Worm (Caenorhabditis elegans): Measurements from ENCODE around the gene F11D11.4.

F11D11.4 gene

DNA sequence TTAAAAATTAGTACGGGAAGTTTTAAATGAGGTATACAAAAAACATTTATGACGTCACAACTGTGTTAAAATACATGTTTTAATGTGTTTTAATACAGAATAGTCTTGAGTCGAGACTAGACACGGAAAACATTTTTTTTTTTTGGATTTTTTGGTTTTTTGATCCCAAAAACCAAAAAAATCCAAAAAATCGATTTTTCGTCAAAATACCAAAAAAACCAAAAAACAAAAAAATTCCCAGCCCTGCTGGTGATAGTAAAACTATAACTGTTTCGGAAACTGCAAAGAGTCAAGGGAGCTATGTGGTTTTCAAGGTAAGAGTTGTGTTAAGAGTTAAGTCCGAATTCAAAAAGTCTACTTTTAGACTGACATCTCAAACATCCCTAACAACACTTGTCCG, at the start of gene F11D11.4:
Gene F11D11.4 (plus strand): TSS at position 301 of the 400 bp plus-strand sequence.
- TF ChIP-seq hmg-4 (GFP tag; optimal IDR thresholded peaks at IDR 0.05) (no peak), ama-1 (optimal IDR thresholded peaks at IDR 0.05) (no peak)

- no peak for TF ChIP-seq pes-1 (GFP tag; IDR thresholded peaks at IDR 0.05)
- TF ChIP-seq ceh-13 (GFP tag; optimal IDR thresholded peaks at IDR 0.05), result peak; percentile 40
- no peak for TF ChIP-seq hnd-1 (tag; optimal IDR thresholded peaks at IDR 0.05)
- no peak for TF ChIP-seq hmg-4 (GFP tag; optimal IDR thresholded peaks at IDR 0.05)
- no peak for TF ChIP-seq hmbx-1 (tag; optimal IDR thresholded peaks at IDR 0.05)
- no peak for TF ChIP-seq ceh-36 (tag; optimal IDR thresholded peaks at IDR 0.05)
- peak; percentile 40; the same call in 1 of the 2 replicates for TF ChIP-seq tbx-11 (GFP tag; IDR thresholded peaks at IDR 0.05)
- peak; percentile 62 for TF ChIP-seq aly-1 (tag; optimal IDR thresholded peaks at IDR 0.05)
- peak; percentile 40; the same call in 1 of the 2 replicates for TF ChIP-seq flt-1 (GFP tag; IDR thresholded peaks at IDR 0.05)
- no peak for TF ChIP-seq ets-7 (tag; optimal IDR thresholded peaks at IDR 0.05)
- no peak for TF ChIP-seq F13C5.2 (tag; optimal IDR thresholded peaks at IDR 0.05)
- no peak for TF ChIP-seq tbx-37 (GFP tag; conservative IDR thresholded peaks at IDR 0.05)
- TF ChIP-seq ama-1 (optimal IDR thresholded peaks at IDR 0.05), result no peak
- no peak for TF ChIP-seq B0310.2 (tag; optimal IDR thresholded peaks at IDR 0.05)
- TF ChIP-seq tra-4 (tag; optimal IDR thresholded peaks at IDR 0.05), result no peak
- 0 out of 2 replicates have a peak, but pooled peaks have one; percentile 58 for TF ChIP-seq scrt-1 (GFP tag; IDR thresholded peaks at IDR 0.05)
- TF ChIP-seq sea-1 (GFP tag; conservative IDR thresholded peaks at IDR 0.05), result peak; percentile 74
Observed at ce11 chrV:18712118-18712517, 49.1 kb upstream of the F11D11.4 start.

- TF ChIP-seq scrt-1 (GFP tag; IDR thresholded peaks at IDR 0.05) (no peak), tra-4 (tag; optimal IDR thresholded peaks at IDR 0.05) (no peak), B0310.2 (tag; optimal IDR thresholded peaks at IDR 0.05) (no peak), pes-1 (GFP tag; IDR thresholded peaks at IDR 0.05) (no peak), flt-1 (GFP tag; IDR thresholded peaks at IDR 0.05) (no peak), ama-1 (optimal IDR thresholded peaks at IDR 0.05) (no peak), tbx-37 (GFP tag; conservative IDR thresholded peaks at IDR 0.05) (no peak), ceh-13 (GFP tag; optimal IDR thresholded peaks at IDR 0.05) (no peak), ceh-36 (tag; optimal IDR thresholded peaks at IDR 0.05) (no peak), hmbx-1 (tag; optimal IDR thresholded peaks at IDR 0.05) (no peak), hnd-1 (tag; optimal IDR thresholded peaks at IDR 0.05) (no peak)
Observed at ce11 chrV:18719412-18719811, 41.8 kb upstream of the F11D11.4 start.

- TF ChIP-seq ceh-13 (GFP tag; optimal IDR thresholded peaks at IDR 0.05), result peak; percentile 70
- no peak for TF ChIP-seq pes-1 (GFP tag; IDR thresholded peaks at IDR 0.05)
- TF ChIP-seq ets-7 (tag; optimal IDR thresholded peaks at IDR 0.05), result no peak
- no peak for TF ChIP-seq tbx-37 (GFP tag; conservative IDR thresholded peaks at IDR 0.05)
- peak; percentile 33 for TF ChIP-seq ama-1 (optimal IDR thresholded peaks at IDR 0.05)
- TF ChIP-seq aly-1 (tag; optimal IDR thresholded peaks at IDR 0.05), result peak; percentile 86
- no peak for TF ChIP-seq hmbx-1 (tag; optimal IDR thresholded peaks at IDR 0.05)
- no peak for TF ChIP-seq ceh-36 (tag; optimal IDR thresholded peaks at IDR 0.05)
- TF ChIP-seq flt-1 (GFP tag; IDR thresholded peaks at IDR 0.05), result peak; percentile 44; the same call in 1 of the 2 replicates
- TF ChIP-seq B0310.2 (tag; optimal IDR thresholded peaks at IDR 0.05), result no peak
- TF ChIP-seq tbx-11 (GFP tag; IDR thresholded peaks at IDR 0.05), result peak; percentile 52; the same call in 1 of the 2 replicates
- peak; percentile 84 for TF ChIP-seq sea-1 (GFP tag; conservative IDR thresholded peaks at IDR 0.05)
- no peak for TF ChIP-seq hnd-1 (tag; optimal IDR thresholded peaks at IDR 0.05)
- TF ChIP-seq F13C5.2 (tag; optimal IDR thresholded peaks at IDR 0.05), result no peak
- no peak for TF ChIP-seq tra-4 (tag; optimal IDR thresholded peaks at IDR 0.05)
- peak; percentile 1 for TF ChIP-seq hmg-4 (GFP tag; optimal IDR thresholded peaks at IDR 0.05)
- TF ChIP-seq scrt-1 (GFP tag; IDR thresholded peaks at IDR 0.05), result peak; percentile 63
Observed at ce11 chrV:18719956-18720489, 41.2 kb upstream of the F11D11.4 start, which contains the start of gene Y17D7C.2. Y17D7C.2 (minus strand) TSS chrV:18719987.

ce11 chrV:18721873-18722272, 39.3 kb upstream of the F11D11.4 start:
- TF ChIP-seq tra-4 (tag; optimal IDR thresholded peaks at IDR 0.05) (no peak), sea-1 (GFP tag; conservative IDR thresholded peaks at IDR 0.05) (no peak), hmg-4 (GFP tag; optimal IDR thresholded peaks at IDR 0.05) (no peak), aly-1 (tag; optimal IDR thresholded peaks at IDR 0.05) (no peak), ceh-13 (GFP tag; optimal IDR thresholded peaks at IDR 0.05) (no peak), ceh-36 (tag; optimal IDR thresholded peaks at IDR 0.05) (no peak), ama-1 (optimal IDR thresholded peaks at IDR 0.05) (no peak), tbx-11 (GFP tag; IDR thresholded peaks at IDR 0.05) (no peak), hnd-1 (tag; optimal IDR thresholded peaks at IDR 0.05) (no peak), ets-7 (tag; optimal IDR thresholded peaks at IDR 0.05) (no peak), F13C5.2 (tag; optimal IDR thresholded peaks at IDR 0.05) (no peak), scrt-1 (GFP tag; IDR thresholded peaks at IDR 0.05) (no peak), hmbx-1 (tag; optimal IDR thresholded peaks at IDR 0.05) (no peak)

DNA sequence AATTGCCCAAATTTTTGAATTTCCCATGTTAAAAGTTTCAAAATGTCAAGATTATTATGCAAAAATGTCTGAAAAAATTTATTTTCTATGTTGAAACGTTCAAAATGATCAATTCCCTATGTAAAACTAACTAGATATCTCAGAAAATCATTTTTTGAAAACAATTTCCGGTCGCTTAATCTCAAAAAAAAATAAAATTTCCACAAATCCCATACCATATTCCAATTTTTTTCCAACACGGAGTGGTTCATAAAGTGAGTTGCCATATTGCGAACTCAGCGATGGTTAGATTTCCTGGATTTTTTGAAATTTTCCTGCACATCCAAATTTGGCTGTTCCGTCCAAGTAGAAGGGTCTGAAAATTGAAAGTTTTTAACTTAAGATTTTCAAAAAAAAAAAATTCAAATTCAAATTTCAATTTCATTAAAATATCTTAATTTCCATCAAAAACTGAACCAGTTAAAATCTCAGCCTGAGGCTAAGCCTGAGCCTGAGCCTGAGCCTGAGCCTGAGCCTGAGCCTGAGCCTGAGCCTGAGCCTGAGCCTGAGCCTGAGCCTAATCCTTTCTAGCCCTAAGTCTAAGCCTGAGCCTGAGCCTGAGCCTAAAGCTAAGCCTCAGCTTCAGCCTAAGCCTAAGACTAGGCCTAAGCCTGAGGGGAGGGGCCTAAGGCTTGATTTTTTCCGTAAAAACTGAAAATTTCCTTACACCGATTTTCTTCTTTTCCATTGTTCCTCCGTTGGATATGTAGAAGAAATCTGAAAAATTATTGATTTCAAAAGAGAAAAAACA, 38.5 kb upstream of the F11D11.4 start:
- TF ChIP-seq tra-4 (tag; optimal IDR thresholded peaks at IDR 0.05), result no peak
- TF ChIP-seq flt-1 (GFP tag; IDR thresholded peaks at IDR 0.05), result peak; percentile 52
- no peak for TF ChIP-seq ama-1 (optimal IDR thresholded peaks at IDR 0.05)
- no peak for TF ChIP-seq hnd-1 (tag; optimal IDR thresholded peaks at IDR 0.05)
- no peak for TF ChIP-seq pes-1 (GFP tag; IDR thresholded peaks at IDR 0.05)
- no peak for TF ChIP-seq ceh-13 (GFP tag; optimal IDR thresholded peaks at IDR 0.05)
- no peak for TF ChIP-seq F13C5.2 (tag; optimal IDR thresholded peaks at IDR 0.05)
- no peak for TF ChIP-seq tbx-11 (GFP tag; IDR thresholded peaks at IDR 0.05)
- no peak for TF ChIP-seq scrt-1 (GFP tag; IDR thresholded peaks at IDR 0.05)
- TF ChIP-seq hmbx-1 (tag; optimal IDR thresholded peaks at IDR 0.05), result no peak
- TF ChIP-seq ceh-36 (tag; optimal IDR thresholded peaks at IDR 0.05), result peak; percentile 57
- TF ChIP-seq B0310.2 (tag; optimal IDR thresholded peaks at IDR 0.05), result no peak

DNA sequence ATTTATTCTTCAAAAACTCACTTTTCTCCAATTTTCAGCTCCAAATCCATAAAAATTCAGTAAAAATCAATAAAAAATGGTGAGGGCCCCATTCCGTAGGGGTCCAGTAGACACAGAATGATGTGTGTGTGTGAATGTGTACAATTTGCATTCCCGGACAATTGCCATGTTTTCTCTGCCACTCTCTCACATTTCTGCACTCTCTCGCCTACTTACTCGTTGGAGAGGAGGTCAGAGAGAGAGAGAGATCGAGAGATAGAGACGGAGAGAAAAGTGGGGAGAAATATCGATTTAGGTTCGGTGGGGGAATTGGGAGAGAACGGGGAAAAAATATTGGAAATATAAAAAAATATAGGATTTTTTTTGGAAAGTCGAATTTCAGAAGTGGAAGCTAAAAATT, 37.6 kb upstream of the F11D11.4 start:
- peak; percentile 23 for TF ChIP-seq hmg-4 (GFP tag; optimal IDR thresholded peaks at IDR 0.05)
- TF ChIP-seq pes-1 (GFP tag; IDR thresholded peaks at IDR 0.05), result no peak
- 0 out of 2 replicates have a peak, but pooled peaks have one; percentile 58 for TF ChIP-seq tbx-11 (GFP tag; IDR thresholded peaks at IDR 0.05)
- TF ChIP-seq ama-1 (optimal IDR thresholded peaks at IDR 0.05), result no peak
- TF ChIP-seq flt-1 (GFP tag; IDR thresholded peaks at IDR 0.05), result peak; percentile 68; the same call in 1 of the 2 replicates
- TF ChIP-seq scrt-1 (GFP tag; IDR thresholded peaks at IDR 0.05), result no peak
- TF ChIP-seq hmbx-1 (tag; optimal IDR thresholded peaks at IDR 0.05), result no peak
- no peak for TF ChIP-seq sea-1 (GFP tag; conservative IDR thresholded peaks at IDR 0.05)
- no peak for TF ChIP-seq tbx-37 (GFP tag; conservative IDR thresholded peaks at IDR 0.05)
- peak; percentile 72 for TF ChIP-seq ceh-13 (GFP tag; optimal IDR thresholded peaks at IDR 0.05)
- TF ChIP-seq hnd-1 (tag; optimal IDR thresholded peaks at IDR 0.05), result peak; percentile 45
- TF ChIP-seq tra-4 (tag; optimal IDR thresholded peaks at IDR 0.05), result no peak

All from whole organism, early embryonic.